Fruit fly (Drosophila melanogaster) whole organism: ENCODE data around the gene Nubp2.

Experiments used
- EcR ChIP-seq, 2 experiments: fragments of >200 bp; optimal IDR thresholded peaks; 2 replicates each; lab custom pipeline; 2017; ENCODE audit warnings: missing biosample characterization in 2 of 2, missing genetic modification characterization in 2 of 2, missing genetic modification reagents in 2 of 2
- pan ChIP-seq: fragments of >200 bp; optimal IDR thresholded peaks from 2 replicates; lab custom pipeline; 2017

- TF ChIP-seq EcR (GFP tag; optimal IDR thresholded peaks at IDR 0.05; lab: Kevin White, UChicago) (no peak), pan (no peak)
These were observed 18.8 kb upstream of the Nubp2 start for dm6 chr3L:20507552-20507951.
